Fruit fly (Drosophila melanogaster): ENCODE measurements around the gene sd.

The sd gene

dm6 chrX:15818608-15819184 lies 14.5 kb downstream of the sd start (continued):
- no peak for TF ChIP-seq zfh2 (GFP tag; optimal IDR thresholded peaks at IDR 0.05)
- TF ChIP-seq her (GFP tag; optimal IDR thresholded peaks at IDR 0.05): no peak
- TF ChIP-seq CG3995 (GFP tag; optimal IDR thresholded peaks at IDR 0.05): no peak
- no peak; the same call in 1 of the 2 replicates for TF ChIP-seq vvl (GFP tag; IDR thresholded peaks at IDR 0.05)
- TF ChIP-seq sc (optimal IDR thresholded peaks at IDR 0.05): no peak
- TF ChIP-seq sc (GFP tag; optimal IDR thresholded peaks at IDR 0.05): no peak
- TF ChIP-seq ase (GFP tag; IDR thresholded peaks at IDR 0.05): no peak
- TF ChIP-seq Hr3 (GFP tag; optimal IDR thresholded peaks at IDR 0.05): no peak
- TF ChIP-seq CG18262 (tag; optimal IDR thresholded peaks at IDR 0.05): no peak
- TF ChIP-seq eyg (GFP tag; optimal IDR thresholded peaks at IDR 0.05): no peak
- no peak for TF ChIP-seq gro (GFP tag; optimal IDR thresholded peaks at IDR 0.05)
- no peak for TF ChIP-seq CG10431 (GFP tag; optimal IDR thresholded peaks at IDR 0.05)
- TF ChIP-seq CG6683 (GFP tag; optimal IDR thresholded peaks at IDR 0.05): no peak
- TF ChIP-seq CG11723 (GFP tag; optimal IDR thresholded peaks at IDR 0.05): no peak
- TF ChIP-seq CG15696 (tag; optimal IDR thresholded peaks at IDR 0.05): peak; percentile 24
- TF ChIP-seq pros (GFP tag; optimal IDR thresholded peaks at IDR 0.05): peak; percentile 41
- TF ChIP-seq CG13123 (GFP tag; optimal IDR thresholded peaks at IDR 0.05): no peak
- no peak; the same call in 2 of the 3 replicates for TF ChIP-seq CG17361 (GFP tag; IDR thresholded peaks at IDR 0.05)
- TF ChIP-seq CG31365 (tag; optimal IDR thresholded peaks at IDR 0.05): no peak
- no peak for TF ChIP-seq Scr (GFP tag; IDR thresholded peaks at IDR 0.05; ENCODE audit: partially characterized antibody)
- TF ChIP-seq HmgZ (tag; optimal IDR thresholded peaks at IDR 0.05): peak; percentile 16
- no peak for TF ChIP-seq dan (GFP tag; IDR thresholded peaks at IDR 0.05)
- TF ChIP-seq CG10209 (GFP tag; optimal IDR thresholded peaks at IDR 0.05): no peak
- no peak for TF ChIP-seq CG9876 (GFP tag; optimal IDR thresholded peaks at IDR 0.05)
- TF ChIP-seq CG3065 (GFP tag; optimal IDR thresholded peaks at IDR 0.05): no peak
- peak; percentile 45 for TF ChIP-seq CG13424 (tag; optimal IDR thresholded peaks at IDR 0.05)
- TF ChIP-seq CG12236 (GFP tag; optimal IDR thresholded peaks at IDR 0.05): no peak
- TF ChIP-seq Dref (GFP tag; IDR thresholded peaks at IDR 0.05): no peak
- no peak for TF ChIP-seq inv (GFP tag; IDR thresholded peaks at IDR 0.05; ENCODE audit: partially characterized antibody)
- no peak for TF ChIP-seq unc-4 (GFP tag; IDR thresholded peaks at IDR 0.05; ENCODE audit: partially characterized antibody)
- no peak for TF ChIP-seq CG13287 (GFP tag; IDR thresholded peaks at IDR 0.05; ENCODE audit: partially characterized antibody)
- no peak for TF ChIP-seq h (optimal IDR thresholded peaks at IDR 0.05)
- no peak for TF ChIP-seq CG4854 (GFP tag; optimal IDR thresholded peaks at IDR 0.05)
- no peak for TF ChIP-seq CG14667 (GFP tag; IDR thresholded peaks at IDR 0.05)
- TF ChIP-seq CG9932 (GFP tag; IDR thresholded peaks at IDR 0.05): no peak
- no peak for TF ChIP-seq CG7839 (tag; optimal IDR thresholded peaks at IDR 0.05)
- TF ChIP-seq CG18599 (GFP tag; optimal IDR thresholded peaks at IDR 0.05): no peak
- no peak for TF ChIP-seq crc (GFP tag; optimal IDR thresholded peaks at IDR 0.05)
- TF ChIP-seq Hmr (GFP tag; optimal IDR thresholded peaks at IDR 0.05): no peak
- TF ChIP-seq lab (GFP tag; optimal IDR thresholded peaks at IDR 0.05): no peak
- no peak for TF ChIP-seq lov (optimal IDR thresholded peaks at IDR 0.05)
- TF ChIP-seq lov (GFP tag; IDR thresholded peaks at IDR 0.05): 0 out of 3 replicates have a peak, but pooled peaks have one; percentile 37
- no peak for TF ChIP-seq ci (GFP tag; IDR thresholded peaks at IDR 0.05)
- no peak for TF ChIP-seq fd64A (GFP tag; optimal IDR thresholded peaks at IDR 0.05)
- 0 out of 2 replicates have a peak, but pooled peaks have one; percentile 16 for TF ChIP-seq CG10366 (GFP tag; IDR thresholded peaks at IDR 0.05)
- TF ChIP-seq Neu2 (GFP tag; optimal IDR thresholded peaks at IDR 0.05; ENCODE audit: borderline replicate concordance): no peak
- TF ChIP-seq CG2889 (GFP tag; IDR thresholded peaks at IDR 0.05): no peak
- TF ChIP-seq CG5180 (GFP tag; optimal IDR thresholded peaks at IDR 0.05): no peak
- no peak for TF ChIP-seq CG5953 (GFP tag; IDR thresholded peaks at IDR 0.05)
- TF ChIP-seq tll (GFP tag; optimal IDR thresholded peaks at IDR 0.05): no peak
- TF ChIP-seq E2f2 (GFP tag; IDR thresholded peaks at IDR 0.05): no peak
